Worm (Caenorhabditis elegans): ENCODE measurements around the gene F39G3.3.

Gene F39G3.3

ce11 chrV:4694466-4695092 is 37.1 kb upstream of the F39G3.3 start (continued):
- TF ChIP-seq aly-2 (tag; optimal IDR thresholded peaks at IDR 0.05) (no peak), unc-62 (GFP tag; optimal IDR thresholded peaks at IDR 0.05) (no peak), nhr-12 (tag; optimal IDR thresholded peaks at IDR 0.05) (no peak), mbf-1 (tag; optimal IDR thresholded peaks at IDR 0.05) (no peak), blmp-1 (tag; optimal IDR thresholded peaks at IDR 0.05; ENCODE audit: insufficient read depth) (no peak), nhr-11 (tag; optimal IDR thresholded peaks at IDR 0.05) (no peak), ztf-4 (tag; optimal IDR thresholded peaks at IDR 0.05) (peak; percentile 6), nhr-6 (tag; optimal IDR thresholded peaks at IDR 0.05) (no peak), sma-3 (GFP tag; optimal IDR thresholded peaks at IDR 0.05) (no peak), sem-4 (tag; optimal IDR thresholded peaks at IDR 0.05) (no peak), ceh-16 (tag; optimal IDR thresholded peaks at IDR 0.05) (no peak), ama-1 (optimal IDR thresholded peaks at IDR 0.05) (no peak), ztf-1 (GFP tag; conservative IDR thresholded peaks at IDR 0.05) (no peak), R02D3.7 (tag; optimal IDR thresholded peaks at IDR 0.05) (no peak), nhr-10 (tag; optimal IDR thresholded peaks at IDR 0.05) (no peak), C34F6.9 (tag; optimal IDR thresholded peaks at IDR 0.05) (peak; percentile 8)

DNA sequence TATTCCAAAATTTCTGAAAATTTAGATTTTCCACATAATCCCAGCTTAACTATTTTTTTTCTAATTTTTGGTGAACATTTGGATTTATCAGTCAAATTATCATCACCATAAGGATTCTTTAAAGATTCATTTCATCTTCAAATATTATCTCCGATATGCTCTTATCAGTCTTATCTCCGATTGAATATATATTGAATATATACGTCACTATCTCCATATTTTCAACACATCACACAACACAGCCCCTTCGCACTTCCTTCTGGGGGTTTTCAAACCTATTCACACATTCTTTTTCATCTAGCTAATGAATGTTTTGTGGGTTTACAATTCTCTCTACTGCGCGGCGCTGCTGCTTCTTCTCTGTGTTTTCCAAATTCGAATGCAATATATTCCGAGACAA is 33.0 kb upstream of the F39G3.3 start:
- TF ChIP-seq ama-1 (optimal IDR thresholded peaks at IDR 0.05) = no peak
- TF ChIP-seq mab-5 (tag; optimal IDR thresholded peaks at IDR 0.05) = no peak
- TF ChIP-seq ceh-16 (tag; optimal IDR thresholded peaks at IDR 0.05) = no peak
- TF ChIP-seq nhr-129 (tag; optimal IDR thresholded peaks at IDR 0.05) = no peak
- TF ChIP-seq C34F6.9 (tag; optimal IDR thresholded peaks at IDR 0.05) = no peak
- TF ChIP-seq mdl-1 (tag; optimal IDR thresholded peaks at IDR 0.05) = no peak
- no peak for TF ChIP-seq skn-1 (tag; optimal IDR thresholded peaks at IDR 0.05)
- TF ChIP-seq elt-1 (tag; optimal IDR thresholded peaks at IDR 0.05) = no peak

DNA sequence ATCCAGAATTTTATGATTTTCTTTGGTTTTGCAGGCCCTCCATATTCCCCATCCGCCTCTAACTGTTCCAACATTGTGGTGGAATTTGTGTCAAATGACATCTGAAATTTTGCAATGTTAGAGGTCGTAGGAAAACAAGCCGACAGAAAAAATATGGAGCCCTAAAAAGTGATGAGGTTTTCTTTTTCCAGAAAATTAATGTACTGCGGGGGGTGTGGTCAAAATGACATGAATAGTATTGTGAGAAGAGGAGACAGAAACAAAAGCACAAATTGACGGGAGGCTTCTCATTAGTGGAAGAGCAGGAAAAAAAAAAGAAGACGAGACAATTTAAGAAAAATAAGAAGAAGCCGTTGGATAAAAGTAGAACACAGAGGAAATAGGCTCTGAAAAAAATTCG is 31.5 kb upstream of the F39G3.3 start, which contains the start of gene ZC266.1:
Gene ZC266.1, minus strand, starts transcription at position 101 of the 400 bp plus-strand sequence.
- no peak for TF ChIP-seq sem-4 (tag; optimal IDR thresholded peaks at IDR 0.05)
- TF ChIP-seq ceh-82 (tag; optimal IDR thresholded peaks at IDR 0.05) = no peak
- TF ChIP-seq lsy-2 (tag; optimal IDR thresholded peaks at IDR 0.05) = no peak
- TF ChIP-seq peb-1 (tag; optimal IDR thresholded peaks at IDR 0.05) = no peak
- TF ChIP-seq ceh-16 (tag; optimal IDR thresholded peaks at IDR 0.05) = no peak
- TF ChIP-seq unc-55 (GFP tag; optimal IDR thresholded peaks at IDR 0.05) = no peak

DNA sequence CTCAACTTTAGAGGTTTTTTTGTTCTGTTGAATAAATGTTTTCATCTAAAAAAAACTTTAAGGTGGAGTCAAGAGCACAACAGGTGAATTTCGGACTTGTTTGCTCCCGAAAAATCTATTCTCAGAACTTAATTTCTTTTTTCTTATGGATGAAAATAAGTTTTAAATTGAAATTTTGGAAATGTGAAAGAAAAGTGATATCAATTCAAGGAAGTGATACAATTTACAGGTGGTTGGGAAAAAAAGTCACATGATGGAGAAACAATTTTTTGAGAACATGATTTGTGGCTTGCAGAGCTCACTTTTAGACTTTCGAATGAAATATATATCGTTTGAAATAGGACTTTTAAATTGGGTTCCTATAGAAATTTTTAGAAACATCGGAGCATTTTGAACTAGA is 24.1 kb upstream of the F39G3.3 start:
- TF ChIP-seq dmd-4 (tag; optimal IDR thresholded peaks at IDR 0.05) (no peak), ztf-11 (tag; optimal IDR thresholded peaks at IDR 0.05) (no peak), ama-1 (optimal IDR thresholded peaks at IDR 0.05) (no peak), mab-5 (tag; optimal IDR thresholded peaks at IDR 0.05) (no peak), sem-4 (tag; optimal IDR thresholded peaks at IDR 0.05) (no peak), nhr-6 (tag; optimal IDR thresholded peaks at IDR 0.05) (no peak), skn-1 (tag; optimal IDR thresholded peaks at IDR 0.05) (no peak), mbf-1 (tag; optimal IDR thresholded peaks at IDR 0.05) (no peak), mdl-1 (tag; optimal IDR thresholded peaks at IDR 0.05) (no peak)

DNA sequence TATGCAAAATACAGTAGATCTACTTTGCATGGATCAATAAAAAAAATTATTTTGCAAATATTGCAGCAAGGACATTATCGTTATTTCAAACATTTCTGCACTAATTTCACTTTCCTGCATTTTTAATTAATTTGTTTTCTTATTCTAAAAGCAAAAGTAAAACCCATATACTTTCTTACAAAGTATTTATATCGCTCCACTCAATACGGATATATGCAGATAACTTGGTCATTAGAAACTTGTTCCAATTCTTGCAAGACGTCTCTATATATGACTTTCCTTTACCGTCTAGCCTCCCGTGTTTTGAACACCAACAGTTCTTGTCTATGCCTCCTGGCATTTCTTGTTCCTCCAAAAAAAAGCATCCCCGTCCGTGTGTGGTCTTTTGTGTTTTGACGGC is 21.2 kb upstream of the F39G3.3 start, which contains the start of gene oac-24:
Gene oac-24, plus strand, starts transcription at position 301 of the 400 bp plus-strand sequence.
- no peak for TF ChIP-seq nhr-237 (tag; optimal IDR thresholded peaks at IDR 0.05)
- no peak for TF ChIP-seq sem-4 (tag; optimal IDR thresholded peaks at IDR 0.05)
- no peak for TF ChIP-seq zag-1 (tag; optimal IDR thresholded peaks at IDR 0.05)
- no peak for TF ChIP-seq ceh-82 (tag; optimal IDR thresholded peaks at IDR 0.05)
- TF ChIP-seq F13H6.1 (tag; optimal IDR thresholded peaks at IDR 0.05) = no peak
- no peak for TF ChIP-seq aly-2 (tag; optimal IDR thresholded peaks at IDR 0.05)
- TF ChIP-seq skn-1 (tag; optimal IDR thresholded peaks at IDR 0.05) = no peak
- TF ChIP-seq C34F6.9 (tag; optimal IDR thresholded peaks at IDR 0.05) = no peak
- no peak for TF ChIP-seq crh-2 (tag; optimal IDR thresholded peaks at IDR 0.05)
- TF ChIP-seq elt-1 (tag; optimal IDR thresholded peaks at IDR 0.05) = no peak

ce11 chrV:4719965-4720364 is 11.7 kb upstream of the F39G3.3 start, which contains the start of gene prx-6:
prx-6 (minus strand) TSS chrV:4720093.
- TF ChIP-seq nhr-10 (tag; optimal IDR thresholded peaks at IDR 0.05) = no peak
- peak; percentile 41 for TF ChIP-seq fos-1 (tag; optimal IDR thresholded peaks at IDR 0.05)
- TF ChIP-seq gmeb-1 (tag; optimal IDR thresholded peaks at IDR 0.05) = peak; percentile 6
- TF ChIP-seq crh-2 (tag; optimal IDR thresholded peaks at IDR 0.05) = peak; percentile 66

All from whole organism, L2 larva.